Fruit fly (Drosophila melanogaster): ENCODE measurements around the gene Sld5.

Sld5 gene

dm6 chr3R:26017771-26018731 is 38.3 kb downstream of the Sld5 start (continued):
- TF ChIP-seq Blimp-1 (GFP tag; optimal IDR thresholded peaks at IDR 0.05) (peak; percentile 86), CG15336 (GFP tag; IDR thresholded peaks at IDR 0.05) (peak; percentile 85), CG6163 (GFP tag; IDR thresholded peaks at IDR 0.05) (peak; percentile 74; the same call in 2 of the 3 replicates), Met (GFP tag; optimal IDR thresholded peaks at IDR 0.05) (peak; percentile 84), dsx (GFP tag; optimal IDR thresholded peaks at IDR 0.05; ENCODE audit: poor library complexity, severe bottlenecking) (peak; percentile 95), acj6 (GFP tag; optimal IDR thresholded peaks at IDR 0.05) (peak; percentile 92), Eip75B (GFP tag; optimal IDR thresholded peaks at IDR 0.05) (peak; percentile 68), Sox14 (GFP tag; optimal IDR thresholded peaks at IDR 0.05) (peak; percentile 70), CG3032 (tag; optimal IDR thresholded peaks at IDR 0.05) (peak; percentile 95), Hr38 (GFP tag; optimal IDR thresholded peaks at IDR 0.05) (no peak), Eip78C (GFP tag) (peak; percentile 97), vri (GFP tag; optimal IDR thresholded peaks at IDR 0.05) (peak; percentile 64), CG11902 (GFP tag; optimal IDR thresholded peaks at IDR 0.05) (peak; percentile 85), CG3919 (GFP tag; optimal IDR thresholded peaks at IDR 0.05) (peak; percentile 91), CG16779 (tag; optimal IDR thresholded peaks at IDR 0.05) (peak; percentile 84), Sox15 (GFP tag; optimal IDR thresholded peaks at IDR 0.05) (peak; percentile 83), CG8632 (GFP tag; optimal IDR thresholded peaks at IDR 0.05) (peak; percentile 94), Lpt (GFP tag; optimal IDR thresholded peaks at IDR 0.05) (peak; percentile 88), fkh (GFP tag; optimal IDR thresholded peaks at IDR 0.05) (peak; percentile 63), Ets96B (tag; optimal IDR thresholded peaks at IDR 0.05) (peak; percentile 94)

dm6 chr3R:26017294-26017770 is 39.0 kb downstream of the Sld5 start:
- no peak for TF ChIP-seq CG1621 (tag; optimal IDR thresholded peaks at IDR 0.05)
- TF ChIP-seq CG6163 (GFP tag; IDR thresholded peaks at IDR 0.05), result 0 out of 3 replicates have a peak, but pooled peaks have one; percentile 27
- TF ChIP-seq net (GFP tag; optimal IDR thresholded peaks at IDR 0.05), result no peak

- TF ChIP-seq Eip78C (GFP tag) (peak; percentile 27), CG10669 (GFP tag; optimal IDR thresholded peaks at IDR 0.05) (no peak), acj6 (GFP tag; optimal IDR thresholded peaks at IDR 0.05) (no peak), CG31627 (GFP tag; optimal IDR thresholded peaks at IDR 0.05) (no peak), Ets96B (tag; optimal IDR thresholded peaks at IDR 0.05) (peak; percentile 22), svp (GFP tag) (no peak), CG7368 (GFP tag; optimal IDR thresholded peaks at IDR 0.05) (no peak), CG3032 (tag; optimal IDR thresholded peaks at IDR 0.05) (peak; percentile 29), CG10631 (GFP tag; optimal IDR thresholded peaks at IDR 0.05) (peak; percentile 28), dsx (GFP tag; optimal IDR thresholded peaks at IDR 0.05; ENCODE audit: poor library complexity, severe bottlenecking) (peak; percentile 22), CG6792 (GFP tag; optimal IDR thresholded peaks at IDR 0.05) (no peak)
Observed at dm6 chr3R:26014262-26014833, 42.0 kb downstream of the Sld5 start, which contains the start of gene Kaz-m1. TSS of gene Kaz-m1 (plus strand) at chr3R:26014721.

- no peak for TF ChIP-seq Sox15 (GFP tag; optimal IDR thresholded peaks at IDR 0.05)
- TF ChIP-seq Hr39 (GFP tag; optimal IDR thresholded peaks at IDR 0.05), result no peak
- TF ChIP-seq CG4318 (GFP tag; optimal IDR thresholded peaks at IDR 0.05), result no peak
- TF ChIP-seq dac (GFP tag; optimal IDR thresholded peaks at IDR 0.05), result no peak
- TF ChIP-seq Gug (GFP tag; IDR thresholded peaks at IDR 0.05), result no peak
- no peak for TF ChIP-seq cyc (GFP tag; optimal IDR thresholded peaks at IDR 0.05)
- no peak for TF ChIP-seq Smox (GFP tag; optimal IDR thresholded peaks at IDR 0.05)
- TF ChIP-seq CG7368 (GFP tag; optimal IDR thresholded peaks at IDR 0.05), result no peak
- TF ChIP-seq dsx (GFP tag; optimal IDR thresholded peaks at IDR 0.05; ENCODE audit: poor library complexity, severe bottlenecking), result no peak
- no peak for TF ChIP-seq CG3032 (tag; optimal IDR thresholded peaks at IDR 0.05)
- TF ChIP-seq Sox14 (GFP tag; optimal IDR thresholded peaks at IDR 0.05), result no peak
Observed at dm6 chr3R:26013664-26013948, 42.7 kb downstream of the Sld5 start.

Measured in whole organism, prepupa.